Fruit fly (Drosophila melanogaster): ENCODE measurements around the gene CG31809.

Gene CG31809

DNA sequence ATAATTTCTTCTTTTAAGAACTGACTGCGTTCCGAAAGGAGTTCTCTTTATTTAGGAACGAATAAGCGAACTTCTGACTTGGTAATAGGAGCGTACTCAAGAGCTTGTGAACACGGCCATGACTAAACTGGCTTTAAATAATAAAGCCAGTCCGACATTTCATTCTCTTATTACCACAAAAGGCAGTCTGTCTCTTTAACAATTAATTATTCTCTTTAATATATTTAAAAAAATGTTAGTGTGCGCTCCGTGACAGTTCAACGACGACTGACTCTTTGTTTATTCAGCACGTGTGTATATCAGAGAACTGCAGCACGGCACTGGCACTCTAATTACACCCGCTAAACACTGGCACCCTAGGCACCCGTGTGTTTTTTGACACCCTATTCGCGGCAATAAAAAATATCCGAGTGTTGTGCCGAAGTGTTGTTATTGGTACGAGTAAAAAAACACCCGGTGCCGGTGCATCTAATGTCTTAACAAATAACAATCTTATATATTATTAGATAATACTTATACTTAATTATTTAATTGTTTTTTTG, at the start of gene CG31809:
Gene CG31809, minus strand, starts transcription at position 249 of the 542 bp plus-strand sequence.
- no peak for TF ChIP-seq CG8159 (tag; optimal IDR thresholded peaks at IDR 0.05)
- TF ChIP-seq CG12605 (GFP tag; IDR thresholded peaks at IDR 0.05): no peak
- peak; percentile 38 for TF ChIP-seq D1 (tag; optimal IDR thresholded peaks at IDR 0.05)

DNA sequence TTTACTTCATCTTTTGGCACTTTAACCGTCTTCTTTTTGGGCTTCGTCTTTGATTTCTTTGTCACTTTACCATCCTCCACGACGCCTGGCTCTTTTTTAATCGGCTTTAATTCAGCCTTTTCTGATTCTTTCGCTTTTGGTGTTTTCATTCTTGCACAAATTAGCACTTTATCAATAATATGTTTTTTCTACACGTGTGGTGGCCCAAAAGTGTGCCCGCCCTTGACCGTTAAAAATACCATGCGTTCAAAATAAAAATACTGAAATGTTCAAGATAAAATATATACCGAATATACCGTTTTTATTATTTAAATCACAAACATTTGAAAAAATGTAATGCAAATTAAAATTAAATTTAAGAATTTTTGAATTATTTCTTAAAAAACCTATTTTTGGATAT, 43.5 kb upstream of the CG31809 start, which contains the start of gene CG12288:
Gene CG12288, minus strand, starts transcription at position 216 of the 400 bp plus-strand sequence.
- no peak for TF ChIP-seq D1 (tag; optimal IDR thresholded peaks at IDR 0.05)

DNA sequence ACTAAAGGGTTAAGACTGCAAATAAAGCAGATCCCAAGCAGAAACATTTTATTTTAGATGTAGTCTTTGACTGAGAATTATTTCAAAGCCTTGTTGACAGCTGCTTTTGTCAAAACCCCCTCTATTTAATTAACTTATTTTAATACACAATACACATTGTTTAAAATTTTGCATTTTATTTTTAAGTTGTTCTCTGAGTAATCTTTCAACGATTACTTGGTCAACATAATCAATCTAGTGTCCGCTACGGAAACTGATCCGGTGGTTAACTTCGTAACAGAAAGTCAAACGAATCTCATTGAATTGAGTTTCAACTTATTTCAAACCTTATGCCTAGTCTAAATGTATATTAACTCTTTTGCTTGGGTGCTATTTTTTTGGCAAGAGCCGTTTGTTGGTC, 41.9 kb upstream of the CG31809 start, which contains the start of gene CG31805:
Gene CG31805, minus strand, starts transcription at position 101 of the 400 bp plus-strand sequence.
- TF ChIP-seq D1 (tag; optimal IDR thresholded peaks at IDR 0.05) (no peak), Pif1B (GFP tag; optimal IDR thresholded peaks at IDR 0.05) (no peak), rn (GFP tag; IDR thresholded peaks at IDR 0.05) (no peak), CG8301 (tag; optimal IDR thresholded peaks at IDR 0.05) (no peak), CG4496 (GFP tag; IDR thresholded peaks at IDR 0.05) (no peak), CG12605 (GFP tag; IDR thresholded peaks at IDR 0.05) (no peak), Pif1A (GFP tag; optimal IDR thresholded peaks at IDR 0.05) (no peak)

DNA sequence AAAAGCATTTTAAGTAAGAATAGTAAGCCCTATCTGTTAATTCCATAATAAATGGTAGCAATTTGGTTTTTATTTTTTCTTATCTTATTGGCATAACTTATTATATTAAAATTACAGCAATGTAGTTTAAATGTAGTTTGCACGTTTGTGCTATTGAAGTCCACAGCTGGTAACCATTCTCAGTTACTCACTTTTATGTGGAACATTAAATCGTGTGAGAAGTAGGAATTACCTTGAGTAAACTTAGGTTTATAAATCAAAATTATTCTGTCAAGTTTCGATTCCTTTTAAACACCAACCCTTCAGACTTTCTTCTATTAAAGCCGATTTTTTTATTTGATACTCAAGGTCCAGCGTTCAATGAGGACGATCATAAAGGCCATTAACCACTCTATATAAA, 31.1 kb upstream of the CG31809 start, which contains the start of gene CG42556:
Gene CG42556, plus strand, starts transcription at position 301 of the 400 bp plus-strand sequence.
- TF ChIP-seq D1 (tag; optimal IDR thresholded peaks at IDR 0.05) (no peak), CG4496 (GFP tag; IDR thresholded peaks at IDR 0.05) (no peak)

DNA sequence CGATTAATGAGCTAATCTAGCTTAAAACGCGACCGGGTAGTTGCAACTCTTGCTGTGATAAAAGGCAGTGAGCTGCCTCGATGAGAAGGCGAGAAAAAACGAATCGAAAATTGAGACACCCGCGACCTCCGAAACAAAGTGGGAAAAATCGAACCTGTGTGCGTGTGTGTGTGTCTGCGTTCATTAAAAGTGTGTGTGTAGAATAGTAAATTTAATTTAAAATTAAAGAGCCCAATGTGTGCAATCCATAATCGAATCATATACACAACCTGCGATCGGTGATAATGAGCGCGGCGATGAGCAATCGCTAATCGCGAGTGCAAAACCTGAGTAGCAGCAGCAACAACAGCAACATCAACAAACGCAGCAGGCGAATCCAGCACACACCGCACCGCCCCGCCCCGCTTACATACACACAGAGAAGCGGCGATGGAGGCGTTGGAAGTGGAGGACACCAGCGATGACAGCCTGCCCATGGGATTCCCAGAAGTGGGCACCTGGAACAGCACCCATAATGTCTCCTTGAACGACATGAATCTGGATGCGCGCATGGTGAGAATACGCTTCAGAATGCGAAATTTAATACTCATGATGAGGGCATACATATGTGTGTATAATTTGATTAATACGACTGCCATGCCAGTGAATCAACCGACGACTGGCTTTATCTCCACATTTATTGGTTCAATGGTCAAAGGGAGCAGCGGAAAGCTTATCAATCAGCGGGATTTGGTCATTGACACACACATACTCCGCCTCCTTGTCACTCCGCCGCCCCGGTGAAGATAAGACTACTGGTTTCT, 30.3 kb upstream of the CG31809 start:
- TF ChIP-seq CG9948 (tag; optimal IDR thresholded peaks at IDR 0.05) (no peak), CG8301 (tag; optimal IDR thresholded peaks at IDR 0.05) (no peak), CG8159 (tag; optimal IDR thresholded peaks at IDR 0.05) (no peak), Pif1A (GFP tag; optimal IDR thresholded peaks at IDR 0.05) (no peak), fd96Ca (GFP tag; IDR thresholded peaks at IDR 0.05) (no peak), Snoo (tag; optimal IDR thresholded peaks at IDR 0.05) (no peak), rn (GFP tag; IDR thresholded peaks at IDR 0.05) (no peak), CG32121 (GFP tag; IDR thresholded peaks at IDR 0.05) (peak; percentile 51; the same call in 1 of the 2 replicates), CG10348 (GFP tag; IDR thresholded peaks at IDR 0.05) (0 out of 2 replicates have a peak, but pooled peaks have one; percentile 19), CG14655 (GFP tag; optimal IDR thresholded peaks at IDR 0.05) (no peak), CG12605 (GFP tag; IDR thresholded peaks at IDR 0.05) (no peak), D1 (tag; optimal IDR thresholded peaks at IDR 0.05) (no peak), CG4496 (GFP tag; IDR thresholded peaks at IDR 0.05) (peak; percentile 28; the same call in 1 of the 3 replicates), CG17806 (tag; optimal IDR thresholded peaks at IDR 0.05) (no peak), Pif1B (GFP tag; optimal IDR thresholded peaks at IDR 0.05) (no peak), CG34367 (tag; optimal IDR thresholded peaks at IDR 0.05) (no peak), CG15710 (tag; optimal IDR thresholded peaks at IDR 0.05) (no peak), CG13204 (GFP tag; optimal IDR thresholded peaks at IDR 0.05) (no peak), Ets98B (GFP tag; IDR thresholded peaks at IDR 0.05) (no peak), EcR (GFP tag; optimal IDR thresholded peaks at IDR 0.05) (peak; percentile 93)

DNA sequence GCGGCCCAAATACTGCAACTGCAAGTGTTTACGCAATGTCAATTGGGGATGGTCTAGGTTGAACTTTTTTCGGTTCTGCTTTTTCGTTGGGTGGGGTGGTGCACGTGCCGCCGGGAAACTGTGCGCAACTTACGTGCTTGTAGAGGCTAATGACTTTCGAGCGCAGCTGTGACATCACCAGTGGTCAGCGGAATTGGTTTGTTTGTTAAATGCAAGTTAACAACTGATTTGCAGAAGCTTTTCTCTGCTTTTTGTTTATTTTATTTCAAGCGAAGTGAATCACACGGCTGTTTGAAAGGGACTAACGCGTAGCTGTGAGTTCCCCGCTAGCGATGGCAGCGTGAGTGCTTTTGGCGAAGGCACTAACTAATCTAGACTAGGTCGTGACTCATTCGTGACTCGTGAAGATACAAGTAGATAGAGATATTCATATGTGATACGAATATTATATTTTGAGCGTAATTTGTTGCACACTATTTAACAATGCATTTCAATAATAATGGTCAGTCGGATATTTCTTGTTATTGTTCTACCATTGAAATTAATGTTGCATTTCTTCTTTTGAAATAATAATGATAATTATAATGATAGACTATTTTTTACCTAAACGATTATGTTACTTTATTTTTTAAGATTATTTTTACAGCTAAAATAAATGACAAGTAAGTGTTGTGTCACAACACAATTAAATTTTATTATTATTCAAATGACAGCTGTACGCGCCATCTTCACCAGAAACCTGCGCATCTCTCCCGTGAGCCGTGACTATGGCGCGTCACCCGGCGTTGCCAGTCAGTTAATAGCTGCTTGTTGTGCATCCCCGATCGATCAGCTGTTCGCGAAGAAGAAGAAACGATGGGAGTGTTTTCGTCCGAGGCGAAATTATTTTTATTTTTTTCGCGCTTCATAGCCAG, 29.4 kb upstream of the CG31809 start, which contains the start of the genes osi and tweek:
Gene osi, minus strand, starts transcription at position 307 of the 914 bp plus-strand sequence.
Gene tweek, plus strand, starts transcription at position 831 of the 914 bp plus-strand sequence.
- TF ChIP-seq Pif1B (GFP tag; optimal IDR thresholded peaks at IDR 0.05): peak; percentile 27
- TF ChIP-seq CG10348 (GFP tag; IDR thresholded peaks at IDR 0.05): no peak
- TF ChIP-seq rn (GFP tag; IDR thresholded peaks at IDR 0.05): no peak
- peak; percentile 45; the same call in 2 of the 3 replicates for TF ChIP-seq CG4496 (GFP tag; IDR thresholded peaks at IDR 0.05)
- no peak for TF ChIP-seq CG8301 (tag; optimal IDR thresholded peaks at IDR 0.05)
- no peak for TF ChIP-seq CG12605 (GFP tag; IDR thresholded peaks at IDR 0.05)
- no peak for TF ChIP-seq gl (tag; optimal IDR thresholded peaks at IDR 0.05)
- TF ChIP-seq Pif1A (GFP tag; optimal IDR thresholded peaks at IDR 0.05): peak; percentile 10
- TF ChIP-seq Ets98B (GFP tag; IDR thresholded peaks at IDR 0.05): peak; percentile 42; the same call in 1 of the 2 replicates
- TF ChIP-seq CG17806 (tag; optimal IDR thresholded peaks at IDR 0.05): no peak
- peak; percentile 33; the same call in 1 of the 3 replicates for TF ChIP-seq fd96Ca (GFP tag; IDR thresholded peaks at IDR 0.05)
- TF ChIP-seq CG34367 (tag; optimal IDR thresholded peaks at IDR 0.05): peak; percentile 9
- no peak for TF ChIP-seq CG14655 (GFP tag; optimal IDR thresholded peaks at IDR 0.05)
- no peak for TF ChIP-seq CG9948 (tag; optimal IDR thresholded peaks at IDR 0.05)
- peak; percentile 53 for TF ChIP-seq CG15710 (tag; optimal IDR thresholded peaks at IDR 0.05)
- TF ChIP-seq CG32121 (GFP tag; IDR thresholded peaks at IDR 0.05): no peak
- TF ChIP-seq CG8159 (tag; optimal IDR thresholded peaks at IDR 0.05): peak; percentile 42
- TF ChIP-seq D1 (tag; optimal IDR thresholded peaks at IDR 0.05): no peak
- no peak for TF ChIP-seq CG13204 (GFP tag; optimal IDR thresholded peaks at IDR 0.05)
- no peak for TF ChIP-seq Snoo (tag; optimal IDR thresholded peaks at IDR 0.05)
- TF ChIP-seq EcR (GFP tag; optimal IDR thresholded peaks at IDR 0.05): peak; percentile 35
